Worm (Caenorhabditis elegans) whole organism, L4/young adult: Measurements from ENCODE around the gene paa-1.

Experiments used
- W03F9.2 ChIP-seq: fragments of 150-350 bp; optimal IDR thresholded peaks from 2 replicates; lab custom pipeline; 2014; ENCODE audit warnings: missing biosample characterization, missing genetic modification characterization
- dao-5 ChIP-seq: sonication (generic microtip); optimal IDR thresholded peaks from 2 replicates; lab custom pipeline; 2016; ENCODE audit warnings: missing genotype, missing genetic modification characterization, moderate library complexity, missing compliant biosample characterization
- him-1 ChIP-seq: sonication (generic microtip); optimal IDR thresholded peaks from 2 replicates; lab custom pipeline; 2016; ENCODE audit warnings: missing genotype, missing genetic modification reagents, missing genetic modification characterization, missing compliant biosample characterization

The paa-1 gene

DNA sequence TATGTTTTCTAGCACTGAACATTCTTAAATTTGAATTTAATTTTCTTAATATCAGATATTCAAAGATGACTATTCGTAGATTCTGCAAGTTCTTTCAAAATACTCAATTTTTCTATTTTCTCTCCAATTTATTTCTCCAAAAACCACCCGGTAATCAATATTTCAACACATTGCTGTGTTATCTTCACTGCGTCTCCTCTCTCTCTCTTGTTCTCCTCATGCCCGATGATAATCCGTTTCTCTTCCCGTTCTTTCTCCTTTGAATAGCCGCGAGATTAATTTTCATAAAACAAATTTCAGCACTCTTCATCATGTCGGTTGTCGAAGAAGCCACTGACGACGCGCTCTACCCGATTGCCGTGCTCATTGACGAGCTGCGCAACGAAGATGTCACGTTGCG, at the start of gene paa-1:
TSS of gene paa-1 (plus strand) at position 301 of the 400 bp plus-strand sequence.
- TF ChIP-seq him-1 (tag; lab: Kevin White, UChicago) (no peak), dao-5 (tag; lab: Kevin White, UChicago) (no peak), W03F9.2 (tag; lab: Kevin White, UChicago) (no peak)

DNA sequence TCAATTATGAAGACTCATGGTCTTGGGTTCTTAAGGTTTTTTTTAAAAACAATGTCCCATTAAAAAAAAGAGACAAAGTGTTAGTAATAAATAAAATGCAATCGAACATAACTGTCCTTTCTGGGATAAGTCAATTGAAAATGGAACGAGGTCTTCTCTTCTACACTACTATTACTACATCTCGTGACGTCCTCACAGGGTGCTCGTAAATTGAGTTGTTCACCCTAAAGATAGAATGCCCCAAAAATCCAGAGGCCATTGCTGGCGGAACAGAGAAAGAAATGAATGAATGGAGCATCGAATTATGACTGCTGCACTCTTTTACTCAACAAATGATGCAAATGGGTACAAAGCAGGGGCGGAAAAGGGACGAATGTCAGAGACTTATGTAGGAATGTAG, 48.1 kb upstream of the paa-1 start:
- TF ChIP-seq dao-5 (tag; lab: Kevin White, UChicago) = no peak
- TF ChIP-seq him-1 (tag; lab: Kevin White, UChicago) = no peak
- TF ChIP-seq W03F9.2 (tag; lab: Kevin White, UChicago) = no peak

DNA sequence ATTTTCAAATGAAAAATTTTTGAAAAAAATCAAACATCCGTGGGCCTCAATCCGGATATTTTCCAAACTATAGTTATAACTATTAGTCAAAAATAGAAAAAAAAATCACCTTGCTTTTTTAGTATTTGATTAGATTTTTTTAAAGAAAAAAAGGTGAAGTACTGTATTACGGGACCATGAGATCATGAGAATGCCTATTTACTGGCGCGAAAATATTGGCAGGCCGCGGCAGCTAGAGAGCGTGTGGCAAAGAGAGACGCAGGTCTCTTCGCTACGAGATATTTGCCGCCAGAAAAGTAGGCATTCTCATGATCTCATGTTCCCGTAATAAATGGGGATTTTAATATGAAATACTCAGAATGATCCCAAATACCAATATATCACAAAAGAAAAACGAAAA, 45.5 kb upstream of the paa-1 start:
- TF ChIP-seq dao-5 (tag; lab: Kevin White, UChicago) = no peak
- TF ChIP-seq W03F9.2 (tag; lab: Kevin White, UChicago) = no peak
- TF ChIP-seq him-1 (tag; lab: Kevin White, UChicago) = no peak

DNA sequence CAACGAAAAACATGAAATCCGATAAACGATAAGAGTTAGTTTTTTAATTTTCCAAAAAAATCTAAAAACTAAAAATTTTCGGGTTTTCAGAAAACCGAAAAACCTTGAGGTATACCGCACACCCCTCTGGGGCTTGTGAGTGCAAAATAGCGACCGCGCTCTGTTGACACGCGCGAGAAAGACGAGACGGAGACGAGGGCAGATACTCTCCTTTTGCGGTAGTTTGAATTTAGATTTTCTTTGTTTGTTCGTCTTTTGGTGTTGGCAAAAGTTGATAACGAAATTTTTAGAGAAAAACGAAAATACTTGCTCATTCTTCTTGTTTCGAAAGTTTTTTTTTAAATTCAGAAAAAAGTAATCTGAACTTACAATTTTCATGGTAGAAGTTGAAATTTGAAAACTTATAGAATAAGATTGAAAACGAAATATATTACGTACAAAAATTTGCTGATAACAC, 44.9 kb upstream of the paa-1 start, which contains the start of the genes W03A5.2 and Y32H12A.8:
TSS of gene W03A5.2 (plus strand) at position 407 of the 457 bp plus-strand sequence.
TSS of gene Y32H12A.8 (minus strand) at position 410 of the 457 bp plus-strand sequence.
- no peak for TF ChIP-seq dao-5 (tag; lab: Kevin White, UChicago)

DNA sequence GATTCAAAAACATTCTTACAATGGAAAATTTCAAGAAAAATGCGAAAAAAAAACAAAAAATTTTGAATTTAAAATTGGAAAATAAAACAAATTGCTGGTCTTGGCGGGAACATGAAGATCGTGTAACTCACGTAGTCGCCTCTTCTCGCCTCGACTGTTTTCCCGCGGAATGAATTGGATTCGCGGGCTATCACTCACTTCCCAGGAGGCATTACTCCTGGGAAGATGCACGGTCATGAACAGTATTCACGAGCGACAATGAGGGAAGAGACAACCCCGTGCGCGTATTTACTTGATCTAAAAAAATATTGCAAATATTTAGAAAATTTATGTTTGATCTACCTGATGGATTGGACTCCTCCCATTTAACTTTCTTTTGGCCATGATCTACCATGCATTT, 44.2 kb upstream of the paa-1 start:
- TF ChIP-seq him-1 (tag; lab: Kevin White, UChicago) (no peak), W03F9.2 (tag; lab: Kevin White, UChicago) (no peak), dao-5 (tag; lab: Kevin White, UChicago) (no peak)

DNA sequence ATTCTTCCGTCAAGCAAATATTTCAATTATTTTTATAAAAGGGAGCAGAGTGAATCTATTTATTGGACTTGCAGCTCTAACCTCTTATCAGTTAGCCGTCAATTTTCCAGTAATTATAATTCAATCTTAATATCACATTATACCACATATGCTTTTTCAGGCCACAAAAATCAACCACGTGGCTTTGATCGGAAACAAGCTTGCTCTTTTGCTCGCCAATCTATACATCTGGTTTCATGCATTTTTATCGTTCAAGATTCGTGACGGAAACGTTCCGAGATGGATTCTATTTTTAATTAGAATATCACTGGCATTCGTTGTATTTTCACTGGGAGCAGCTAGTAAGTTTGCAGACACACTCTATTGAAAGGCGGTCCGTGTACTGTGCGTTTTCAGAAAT, 43.5 kb upstream of the paa-1 start:
- TF ChIP-seq dao-5 (tag; lab: Kevin White, UChicago) (no peak), W03F9.2 (tag; lab: Kevin White, UChicago) (no peak), him-1 (tag; lab: Kevin White, UChicago) (no peak)

DNA sequence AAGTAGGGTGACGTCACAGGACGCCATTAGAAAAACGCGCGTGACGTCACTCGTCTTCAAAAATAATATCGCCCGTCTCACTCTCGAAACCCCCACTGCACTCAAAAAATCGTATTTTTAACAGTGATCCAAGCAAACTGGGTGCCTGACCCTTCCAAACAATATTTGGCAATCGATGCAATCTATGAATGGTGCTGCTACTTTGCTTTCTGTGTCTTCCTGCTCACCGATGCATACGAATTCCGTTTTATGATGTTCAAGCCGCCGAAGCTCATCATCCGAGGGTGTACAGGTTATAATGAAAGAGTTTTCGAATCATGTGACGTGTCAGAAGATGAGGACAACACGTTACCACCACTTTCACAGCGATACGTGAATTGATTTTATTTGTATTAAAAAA, 42.9 kb upstream of the paa-1 start, which contains the start of gene W03A5.1:
TSS of gene W03A5.1 (plus strand) at position 301 of the 400 bp plus-strand sequence.
- TF ChIP-seq W03F9.2 (tag; lab: Kevin White, UChicago) (no peak), dao-5 (tag; lab: Kevin White, UChicago) (no peak), him-1 (tag; lab: Kevin White, UChicago) (no peak)

DNA sequence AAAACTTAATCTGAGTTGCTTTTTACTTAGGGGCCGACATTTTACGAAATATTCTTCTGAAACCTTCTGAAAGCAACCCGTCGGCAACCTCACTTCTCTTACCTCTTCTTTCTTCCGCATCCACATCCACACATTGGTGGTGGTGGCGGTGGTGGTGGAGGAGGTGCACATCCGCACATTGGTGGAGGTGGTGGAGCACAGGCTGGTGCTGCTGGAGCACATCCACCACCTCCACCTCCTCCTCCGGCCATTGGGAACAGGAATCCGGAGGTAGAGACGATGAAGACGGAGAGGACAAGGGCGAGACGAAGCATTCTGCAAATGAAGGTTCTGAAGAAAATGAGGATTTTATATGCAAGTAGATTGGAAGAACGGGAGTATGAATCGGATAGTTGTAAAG, 36.9 kb upstream of the paa-1 start, which contains the start of gene grl-22:
TSS of gene grl-22 (minus strand) at position 332 of the 400 bp plus-strand sequence.
- TF ChIP-seq him-1 (tag; lab: Kevin White, UChicago) = no peak
- TF ChIP-seq dao-5 (tag; lab: Kevin White, UChicago) = no peak

DNA sequence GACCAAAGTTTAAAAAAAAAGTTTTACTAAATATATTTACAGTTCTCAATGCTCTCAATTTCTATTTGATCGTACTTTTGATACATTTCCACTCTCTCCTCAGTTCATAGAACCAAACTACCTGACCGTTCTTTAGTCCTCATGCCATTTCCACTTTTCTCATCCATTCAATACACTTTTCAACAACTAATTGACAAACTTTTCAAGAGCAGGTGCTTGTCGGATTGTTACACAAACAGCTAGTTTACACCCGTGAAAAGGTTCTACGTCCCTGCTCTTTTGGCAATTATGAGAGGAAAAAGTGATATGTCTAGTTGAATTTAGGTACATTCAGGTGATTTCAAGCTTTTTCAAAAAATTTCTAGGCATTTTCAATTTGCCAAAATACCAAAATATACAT, 32.6 kb upstream of the paa-1 start:
- TF ChIP-seq W03F9.2 (tag; lab: Kevin White, UChicago) = no peak
- no peak for TF ChIP-seq him-1 (tag; lab: Kevin White, UChicago)
- no peak for TF ChIP-seq dao-5 (tag; lab: Kevin White, UChicago)

DNA sequence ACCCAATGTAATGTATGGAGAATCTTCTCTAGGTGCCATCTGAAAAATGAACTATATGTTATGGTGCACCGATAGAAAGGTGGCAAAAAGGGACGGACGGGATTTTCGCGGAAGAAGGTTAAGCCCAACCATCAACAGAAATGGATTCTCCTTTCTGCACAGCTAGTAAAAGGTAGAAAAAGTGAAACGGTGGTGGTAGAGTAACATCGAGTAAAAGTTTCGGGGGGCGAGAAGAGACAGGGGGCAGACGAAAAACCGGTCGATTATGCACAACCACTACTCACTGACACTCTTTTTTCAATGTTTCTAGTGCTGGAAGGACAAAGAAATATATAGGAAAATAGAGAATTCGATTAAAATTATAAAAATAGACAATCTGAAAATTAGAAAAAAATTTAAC, 31.0 kb upstream of the paa-1 start:
- no peak for TF ChIP-seq W03F9.2 (tag; lab: Kevin White, UChicago)
- no peak for TF ChIP-seq dao-5 (tag; lab: Kevin White, UChicago)
- no peak for TF ChIP-seq him-1 (tag; lab: Kevin White, UChicago)

DNA sequence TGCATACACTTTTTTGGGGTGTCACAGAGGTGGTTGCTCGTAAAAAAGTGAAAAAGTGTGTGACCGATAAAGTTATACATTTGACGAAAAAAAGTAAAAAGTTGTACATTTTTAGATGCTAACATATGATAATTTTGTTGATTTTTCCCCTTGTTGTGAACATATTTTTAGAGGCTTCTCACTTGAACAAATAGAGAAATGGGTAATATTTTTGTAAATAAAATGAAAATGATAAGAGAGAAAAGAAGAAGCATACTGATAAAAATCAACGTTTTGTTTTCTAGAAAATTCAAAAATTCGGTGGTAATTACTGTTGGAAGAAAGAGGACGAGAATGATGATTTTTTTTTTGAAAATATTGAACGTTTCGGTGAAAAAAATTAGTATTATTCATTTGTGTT, 30.3 kb upstream of the paa-1 start:
- TF ChIP-seq him-1 (tag; lab: Kevin White, UChicago) (no peak), dao-5 (tag; lab: Kevin White, UChicago) (no peak), W03F9.2 (tag; lab: Kevin White, UChicago) (no peak)

DNA sequence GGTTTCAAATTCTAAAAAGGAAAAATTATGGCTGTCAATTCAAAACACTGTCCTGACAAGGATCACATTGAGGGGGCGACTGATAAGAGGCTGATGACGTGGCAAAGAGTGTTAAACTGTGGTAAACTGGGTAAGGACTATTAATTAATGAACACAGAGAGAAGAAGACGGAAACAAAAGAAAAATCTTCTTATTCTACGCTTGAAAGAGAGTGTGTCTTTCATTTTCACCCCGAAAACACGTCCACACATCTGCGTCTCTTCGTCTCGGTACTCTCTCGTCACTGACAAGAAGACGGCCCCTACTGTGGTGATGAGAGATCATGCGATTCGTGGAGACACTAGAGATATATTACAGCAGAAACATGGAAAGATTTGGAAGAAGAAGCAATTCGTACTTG, 29.1 kb upstream of the paa-1 start:
- TF ChIP-seq W03F9.2 (tag; lab: Kevin White, UChicago) = no peak
- TF ChIP-seq him-1 (tag; lab: Kevin White, UChicago) = no peak
- no peak for TF ChIP-seq dao-5 (tag; lab: Kevin White, UChicago)

DNA sequence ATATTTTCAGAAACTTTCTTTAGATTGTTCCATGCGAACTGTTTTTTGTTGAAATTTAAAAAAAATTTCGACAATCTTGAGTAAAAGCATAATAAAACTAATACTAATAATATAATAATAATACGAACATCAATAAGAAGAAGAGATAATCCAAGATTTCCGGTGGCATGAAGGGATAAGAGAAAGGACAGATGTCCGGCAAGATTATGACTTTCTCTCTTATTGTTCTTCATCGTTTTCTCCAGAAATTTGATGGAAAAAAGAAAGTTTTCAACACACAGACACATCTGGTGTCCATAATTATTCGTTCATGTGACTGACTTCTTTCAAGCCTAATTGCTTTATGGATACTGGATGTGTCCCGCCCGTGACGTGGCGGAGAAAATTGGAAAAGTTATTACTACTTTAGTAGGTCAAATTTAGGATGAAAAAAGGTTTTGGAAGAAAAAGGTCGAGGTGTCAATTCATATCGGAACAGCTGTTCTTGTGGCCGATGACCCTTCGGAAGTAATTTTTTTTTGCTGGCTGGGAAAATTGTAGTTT, 27.9 kb upstream of the paa-1 start:
- TF ChIP-seq dao-5 (tag; lab: Kevin White, UChicago) = no peak

DNA sequence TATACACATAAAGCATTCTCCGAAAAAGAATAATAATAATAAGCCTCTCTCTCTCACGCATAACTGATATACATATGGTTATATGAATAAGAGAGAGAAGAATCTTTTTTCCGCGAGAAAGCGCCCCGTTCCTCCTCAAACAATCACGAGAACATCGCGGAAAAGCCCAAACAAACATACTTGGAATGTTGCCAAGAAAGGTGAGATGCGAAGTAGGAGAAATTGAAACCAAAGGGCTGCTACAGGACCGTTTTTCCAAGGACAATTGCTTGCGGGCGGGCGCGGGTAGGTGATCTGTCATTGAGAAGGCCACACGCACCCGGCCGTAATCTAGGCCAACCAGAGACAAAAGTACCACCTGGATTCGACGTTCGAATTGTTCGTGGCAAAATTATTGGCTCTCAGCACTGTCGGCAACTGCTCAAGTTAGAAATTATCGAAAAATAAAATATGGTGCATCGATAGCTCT, 26.8 kb upstream of the paa-1 start, which contains the start of gene dnj-24:
TSS of gene dnj-24 (minus strand) at position 419 of the 469 bp plus-strand sequence.
- TF ChIP-seq W03F9.2 (tag; lab: Kevin White, UChicago) = no peak
- no peak for TF ChIP-seq dao-5 (tag; lab: Kevin White, UChicago)
- TF ChIP-seq him-1 (tag; lab: Kevin White, UChicago) = no peak
